Fruit fly (Drosophila melanogaster): ENCODE data around the gene CG42654.

DNA sequence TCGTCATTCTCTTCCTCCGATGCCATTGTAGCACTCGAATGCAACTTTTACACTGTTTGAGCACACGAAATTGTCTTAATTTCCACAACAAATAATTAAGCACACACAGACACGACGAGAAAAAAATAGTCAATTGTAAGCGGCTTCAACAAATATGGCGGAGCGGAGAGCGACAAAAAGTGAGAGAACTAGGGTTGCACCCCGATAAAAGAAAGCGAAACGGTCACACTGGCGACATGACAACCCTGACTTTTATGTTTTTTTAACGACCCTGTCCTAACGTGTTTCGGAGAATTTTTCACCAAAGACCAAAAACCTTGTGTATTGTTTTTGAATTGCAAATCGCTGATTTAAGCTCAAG, 44.3 kb downstream of the CG42654 start, which contains the start of the genes Mi-2 and Prp3:
- TF ChIP-seq CG14710 (tag; optimal IDR thresholded peaks at IDR 0.05) (peak; percentile 57), ara (GFP tag; IDR thresholded peaks at IDR 0.05) (no peak), CG14965 (GFP tag; optimal IDR thresholded peaks at IDR 0.05; ENCODE audit: borderline replicate concordance) (no peak), CG4854 (GFP tag; optimal IDR thresholded peaks at IDR 0.05) (no peak), zfh1 (GFP tag; IDR thresholded peaks at IDR 0.05) (peak; percentile 48; the same call in 1 of the 3 replicates), Six4 (GFP tag; optimal IDR thresholded peaks at IDR 0.05) (no peak), Eip74EF (GFP tag; optimal IDR thresholded peaks at IDR 0.05) (no peak), CG8478 (optimal IDR thresholded peaks at IDR 0.05) (no peak), Spps (tag; optimal IDR thresholded peaks at IDR 0.05) (no peak), CG2199 (GFP tag; IDR thresholded peaks at IDR 0.05) (no peak; the same call in 2 of the 3 replicates), corto (GFP tag; optimal IDR thresholded peaks at IDR 0.05) (no peak)

Data from whole organism, embryonic.